In the genomic region with DNA sequence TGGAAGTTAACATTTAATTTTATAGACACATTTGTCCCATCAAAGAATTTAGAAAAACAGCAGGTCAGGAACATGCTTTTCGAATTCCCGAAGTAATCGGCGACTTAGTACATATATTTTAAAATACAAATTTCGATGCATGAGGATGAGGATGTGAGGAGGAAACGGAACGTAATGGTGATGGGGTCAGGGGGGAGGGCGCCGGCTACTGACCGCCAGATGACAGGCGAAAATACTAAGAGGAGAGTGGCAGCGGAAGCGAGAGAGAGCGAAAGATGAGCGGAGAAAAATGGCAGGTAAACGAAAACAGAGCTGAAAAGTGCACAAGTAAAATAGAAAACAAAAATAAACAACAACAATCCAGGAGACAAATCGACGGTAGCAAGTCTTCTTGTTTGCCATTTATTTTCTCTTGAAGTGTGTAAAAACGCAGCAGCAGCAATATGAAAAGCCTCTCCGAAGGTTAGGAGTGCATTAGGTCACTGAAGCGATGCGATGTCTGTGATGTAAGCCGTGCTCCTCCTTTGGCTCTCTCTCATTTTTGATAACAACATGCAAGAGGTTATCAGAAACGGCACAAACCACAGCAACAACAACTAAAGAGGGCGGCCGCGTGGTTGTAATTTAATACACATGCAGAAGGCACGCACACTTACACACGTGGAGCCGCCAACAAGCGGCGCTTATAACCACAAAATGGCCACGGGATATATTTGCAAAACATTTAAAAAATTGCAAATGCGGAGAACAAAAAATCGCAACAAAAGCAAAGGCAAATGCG, we compare ENCODE assay signal across 5 fruit fly cellular contexts.
TF ChIP-seq lines count a peak whose summit lies in the region.

No protein-coding gene starts in this region.

- TF ChIP-seq CTCF in whole organism, embryonic (GFP tag; optimal IDR thresholded peaks at IDR 0.05; lab: Kevin White, UChicago): no peak

TF ChIP-seq in whole organism, adult, 20 proteins besides CTCF, POLR2A, EP300 and RAD21 (continues in another document):
- TF ChIP-seq bab1 (GFP tag; optimal IDR thresholded peaks at IDR 0.05; lab: Kevin White, UChicago) (no peak), pad (GFP tag; optimal IDR thresholded peaks at IDR 0.05; lab: Kevin White, UChicago) (no peak), CG1620 (GFP tag; optimal IDR thresholded peaks at IDR 0.05; lab: Kevin White, UChicago) (no peak), CG33017 (tag; optimal IDR thresholded peaks at IDR 0.05; lab: Kevin White, UChicago) (no peak), CG7045 (GFP tag; optimal IDR thresholded peaks at IDR 0.05; lab: Kevin White, UChicago) (no peak), Hr96 (GFP tag; optimal IDR thresholded peaks at IDR 0.05; lab: Kevin White, UChicago) (no peak), toe (GFP tag; optimal IDR thresholded peaks at IDR 0.05; lab: Kevin White, UChicago) (no peak), Crg-1 (GFP tag; optimal IDR thresholded peaks at IDR 0.05; lab: Kevin White, UChicago) (peak; percentile 10), CG11617 (GFP tag; optimal IDR thresholded peaks at IDR 0.05; lab: Kevin White, UChicago) (no peak), CG7101 (tag; optimal IDR thresholded peaks at IDR 0.05; lab: Kevin White, UChicago) (no peak), cnc (optimal IDR thresholded peaks at IDR 0.05; lab: Kevin White, UChicago) (no peak), Mnt (GFP tag; optimal IDR thresholded peaks at IDR 0.05; lab: Kevin White, UChicago) (peak; percentile 88), cic (GFP tag; optimal IDR thresholded peaks at IDR 0.05; lab: Kevin White, UChicago) (peak; percentile 42), CG14711 (tag; optimal IDR thresholded peaks at IDR 0.05; lab: Kevin White, UChicago) (no peak), CG5204 (GFP tag; optimal IDR thresholded peaks at IDR 0.05; lab: Kevin White, UChicago) (no peak), tj (GFP tag; optimal IDR thresholded peaks at IDR 0.05; lab: Kevin White, UChicago) (peak; percentile 41), CG12768 (GFP tag; optimal IDR thresholded peaks at IDR 0.05; lab: Kevin White, UChicago) (no peak)

TF ChIP-seq in whole organism, embryonic, 481 proteins besides CTCF, POLR2A, EP300 and RAD21 (continues in another document):
- TF ChIP-seq crol (GFP tag; IDR thresholded peaks at IDR 0.05; lab: Robert Waterston, UW): peak; percentile 82
- no peak for TF ChIP-seq abd-A (tag; optimal IDR thresholded peaks at IDR 0.05; lab: Kevin White, UChicago)
- peak; percentile 68 for TF ChIP-seq cg (GFP tag; optimal IDR thresholded peaks at IDR 0.05; lab: Kevin White, UChicago)
- no peak for TF ChIP-seq CG13287 (GFP tag; IDR thresholded peaks at IDR 0.05; lab: Robert Waterston, UW; ENCODE audit: partially characterized antibody)
- TF ChIP-seq Hr78 (GFP tag; optimal IDR thresholded peaks at IDR 0.05; lab: Kevin White, UChicago): peak in 1 of 2 experiments; percentile 86
- no peak for TF ChIP-seq CG14441 (GFP tag; IDR thresholded peaks at IDR 0.05; lab: Robert Waterston, UW)
- TF ChIP-seq CG2889 (GFP tag; IDR thresholded peaks at IDR 0.05; lab: Robert Waterston, UW): no peak
- no peak for TF ChIP-seq fd102C (GFP tag; optimal IDR thresholded peaks at IDR 0.05; lab: Kevin White, UChicago)
- TF ChIP-seq CG4360 (GFP tag; IDR thresholded peaks at IDR 0.05; lab: Robert Waterston, UW): peak; percentile 73
- no peak for TF ChIP-seq CG15696 (tag; optimal IDR thresholded peaks at IDR 0.05; lab: Kevin White, UChicago)
- TF ChIP-seq gt (GFP tag; IDR thresholded peaks at IDR 0.05; lab: Robert Waterston, UW): no peak
- no peak for TF ChIP-seq twi (tag; optimal IDR thresholded peaks at IDR 0.05; lab: Kevin White, UChicago)
- no peak for TF ChIP-seq gcm2 (GFP tag; optimal IDR thresholded peaks at IDR 0.05; lab: Kevin White, UChicago)
- TF ChIP-seq dm (GFP tag; optimal IDR thresholded peaks at IDR 0.05; lab: Kevin White, UChicago): peak; percentile 84
- no peak for TF ChIP-seq CG8359 (GFP tag; optimal IDR thresholded peaks at IDR 0.05; lab: Kevin White, UChicago; ENCODE audit: borderline replicate concordance)
- TF ChIP-seq chinmo (GFP tag; IDR thresholded peaks at IDR 0.05; lab: Robert Waterston, UW; ENCODE audit: partially characterized antibody): 0 out of 4 replicates have a peak, but pooled peaks have one; percentile 66

TF ChIP-seq in whole organism, prepupa, 60 proteins besides CTCF, POLR2A, EP300 and RAD21:
- TF ChIP-seq vri (GFP tag; optimal IDR thresholded peaks at IDR 0.05; lab: Kevin White, UChicago) (peak; percentile 81), svp (GFP tag; lab: Kevin White, UChicago) (peak; percentile 100), Sox15 (GFP tag; optimal IDR thresholded peaks at IDR 0.05; lab: Kevin White, UChicago) (no peak)

TF ChIP-seq in whole organism, pupa, 21 proteins besides CTCF, POLR2A, EP300 and RAD21:
- TF ChIP-seq CG8159 (tag; optimal IDR thresholded peaks at IDR 0.05; lab: Kevin White, UChicago): no peak
- TF ChIP-seq gl (tag; optimal IDR thresholded peaks at IDR 0.05; lab: Kevin White, UChicago): no peak
- TF ChIP-seq EcR (GFP tag; optimal IDR thresholded peaks at IDR 0.05; lab: Kevin White, UChicago): peak; percentile 9
TF ChIP-seq in whole organism, pupa: peak in this region for 1.

TF ChIP-seq in whole organism, wandering third instar larva, 38 proteins besides CTCF, POLR2A, EP300 and RAD21:
- no peak for TF ChIP-seq ey (GFP tag; optimal IDR thresholded peaks at IDR 0.05; lab: Kevin White, UChicago)
- no peak for TF ChIP-seq Hnf4 (GFP tag; optimal IDR thresholded peaks at IDR 0.05; lab: Kevin White, UChicago)
- no peak for TF ChIP-seq fru (GFP tag; optimal IDR thresholded peaks at IDR 0.05; lab: Kevin White, UChicago)
- no peak for TF ChIP-seq OdsH (GFP tag; optimal IDR thresholded peaks at IDR 0.05; lab: Kevin White, UChicago)
- no peak for TF ChIP-seq dmrt93B (GFP tag; optimal IDR thresholded peaks at IDR 0.05; lab: Kevin White, UChicago)
- no peak for TF ChIP-seq Hr78 (GFP tag; optimal IDR thresholded peaks at IDR 0.05; lab: Kevin White, UChicago)
- peak; percentile 51 for TF ChIP-seq psq (GFP tag; optimal IDR thresholded peaks at IDR 0.05; lab: Kevin White, UChicago)
- no peak for TF ChIP-seq foxo (GFP tag; optimal IDR thresholded peaks at IDR 0.05; lab: Kevin White, UChicago)
- peak; percentile 65 for TF ChIP-seq Vsx2 (GFP tag; optimal IDR thresholded peaks at IDR 0.05; lab: Kevin White, UChicago; ENCODE audit: partially characterized antibody)
